Worm (Caenorhabditis elegans) whole organism, L4 larva: ENCODE results near the gene sulp-4.

Experiments used
- ceh-62 ChIP-seq: sonication (generic microtip); optimal IDR thresholded peaks from 2 replicates; lab custom pipeline; 2017; ENCODE audit warnings: missing biosample characterization, missing genetic modification characterization
- mxl-3 ChIP-seq: fragments of 200-800 bp; sonication (Bioruptor generic); optimal IDR thresholded peaks from 2 replicates; lab custom pipeline; 2018; ENCODE audit warnings: mild to moderate bottlenecking, missing genetic modification characterization, missing compliant biosample characterization
- nhr-11 ChIP-seq: fragments of 150-350 bp; optimal IDR thresholded peaks from 2 replicates; lab custom pipeline; 2014; ENCODE audit warnings: missing biosample characterization, missing genetic modification characterization
- nhr-25 ChIP-seq: sonication (generic microtip); optimal IDR thresholded peaks from 2 replicates; lab custom pipeline; 2017; ENCODE audit warnings: missing genetic modification characterization, mild to moderate bottlenecking, missing compliant biosample characterization, antibody characterized with exemption, moderate library complexity, borderline replicate concordance; ENCODE audit not compliant: insufficient read depth
- unc-130 ChIP-seq: sonication (generic microtip); optimal IDR thresholded peaks from 2 replicates; lab custom pipeline; 2016; ENCODE audit warnings: missing genetic modification reagents, missing genetic modification characterization, missing compliant biosample characterization
- unc-62 ChIP-seq, 3 experiments: fragments of 150-350 bp in 1 of 3; sonication (generic microtip); optimal IDR thresholded peaks in 2 of 3; peaks in 1 of 3; 1 replicate in 1 of 3; 2 replicates in 2 of 3; lab custom pipeline; 2014 to 2017; ENCODE audit warnings: missing biosample characterization in 3 of 3, missing genetic modification characterization in 3 of 3, missing genetic modification reagents in 3 of 3, missing genotype in 1 of 3

ce11 chrV:11899149-11899548 lies 24.0 kb downstream of the sulp-4 start, which contains the start of gene sma-1:
- TF ChIP-seq unc-130 (GFP tag; lab: Kevin White, UChicago) (no peak), ceh-62 (tag; lab: Kevin White, UChicago) (no peak), mxl-3 (GFP tag; lab: Kevin White, UChicago) (no peak), unc-62 (GFP tag; optimal IDR thresholded peaks at IDR 0.05 in 1 of 2; lab: Kevin White, UChicago) (no peak), unc-62 (tag; optimal IDR thresholded peaks at IDR 0.05; lab: Kevin White, UChicago) (no peak), nhr-11 (tag; lab: Kevin White, UChicago) (no peak), nhr-25 (tag; lab: Kevin White, UChicago) (no peak)
